Worm (Caenorhabditis elegans) whole organism, L1 larva: ENCODE measurements around the gene tnc-2.
A peak's percentile ranks its signal among the peaks of the same experiment; 100 is the strongest.

ENCODE experiments used
- C04F5.9 ChIP-seq: sonication (generic microtip); optimal IDR thresholded peaks from 2 replicates; lab custom pipeline; 2016; ENCODE audit warnings: missing genetic modification characterization, missing compliant biosample characterization
- C16A3.4 ChIP-seq: fragments of 150-350 bp; optimal IDR thresholded peaks from 2 replicates; lab custom pipeline; 2014; ENCODE audit warnings: missing biosample characterization, missing genetic modification characterization
- F16B12.6 ChIP-seq: fragments of 150-350 bp; optimal IDR thresholded peaks from 2 replicates; lab custom pipeline; 2014; ENCODE audit warnings: missing biosample characterization, missing genetic modification characterization
- aha-1 ChIP-seq: fragments of 150-350 bp; optimal IDR thresholded peaks from 2 replicates; lab custom pipeline; 2014; ENCODE audit warnings: missing biosample characterization, missing genetic modification characterization
- ama-1 ChIP-seq: fragments of 150-350 bp; optimal IDR thresholded peaks from 2 replicates; lab custom pipeline; 2014
- blmp-1 ChIP-seq: fragments of 150-350 bp; optimal IDR thresholded peaks from 2 replicates; lab custom pipeline; 2014; ENCODE audit warnings: missing biosample characterization, missing genetic modification characterization
- ceh-63 ChIP-seq: fragments of 200-800 bp; sonication (Bioruptor generic); optimal IDR thresholded peaks from 2 replicates; lab custom pipeline; 2018; ENCODE audit warnings: mild to moderate bottlenecking, missing genetic modification characterization, missing compliant biosample characterization
- ceh-82 ChIP-seq, 3 experiments: fragments of 150-350 bp in 1 of 3; sonication (generic microtip) in 2 of 3; optimal IDR thresholded peaks; 2 replicates each; lab custom pipeline; 2014 to 2017; ENCODE audit warnings: missing biosample characterization in 3 of 3, missing genetic modification characterization in 3 of 3
- dsc-1 ChIP-seq: sonication (generic microtip); optimal IDR thresholded peaks from 2 replicates; lab custom pipeline; 2016; ENCODE audit warnings: mild to moderate bottlenecking, missing genetic modification characterization, missing compliant biosample characterization
- efl-1 ChIP-seq, 4 experiments: fragments of 150-350 bp; optimal IDR thresholded peaks in 3 of 4; peaks in 1 of 4; 1 replicate in 1 of 4; 2 replicates in 3 of 4; lab custom pipeline; 2014; ENCODE audit warnings: missing biosample characterization in 2 of 4, missing genetic modification characterization in 2 of 4, missing genetic modification reagents in 2 of 4
- egl-13 ChIP-seq: sonication (generic microtip); optimal IDR thresholded peaks from 2 replicates; lab custom pipeline; 2016; ENCODE audit warnings: missing genotype, missing genetic modification reagents, missing genetic modification characterization, missing compliant biosample characterization
- elt-2 ChIP-seq: sonication (generic microtip); optimal IDR thresholded peaks from 2 replicates; lab custom pipeline; 2016; ENCODE audit warnings: missing genetic modification characterization, mild to moderate bottlenecking, inconsistent platforms, missing compliant biosample characterization, missing genetic modification reagents
- ets-5 ChIP-seq: fragments of 200-800 bp; sonication (Bioruptor generic); IDR thresholded peaks from 2 replicates; pipeline ENCODE4 v1.3.6; 2022; ENCODE audit warnings: missing genetic modification characterization, missing compliant biosample characterization
- fkh-4 ChIP-seq: sonication (generic microtip); optimal IDR thresholded peaks from 2 replicates; lab custom pipeline; 2016; ENCODE audit warnings: missing compliant biosample characterization, missing genetic modification characterization, borderline replicate concordance
- fos-1 ChIP-seq: fragments of 150-350 bp; optimal IDR thresholded peaks from 2 replicates; lab custom pipeline; 2014; ENCODE audit warnings: missing biosample characterization, missing genetic modification characterization
- grh-1 ChIP-seq: fragments of 200-800 bp; sonication (Bioruptor generic); IDR thresholded peaks from 2 replicates; pipeline ENCODE4 v1.3.6; 2022; ENCODE audit warnings: missing genetic modification reagents, missing genetic modification characterization, missing compliant biosample characterization
- hlh-17 ChIP-seq: fragments of 200-800 bp; sonication (Bioruptor generic); optimal IDR thresholded peaks from 2 replicates; lab custom pipeline; 2018; ENCODE audit warnings: missing genetic modification characterization, mild to moderate bottlenecking, missing compliant biosample characterization, moderate library complexity, borderline replicate concordance
- hpl-2 ChIP-seq: fragments of 150-350 bp; optimal IDR thresholded peaks from 2 replicates; lab custom pipeline; 2014; ENCODE audit warnings: missing biosample characterization, missing genetic modification reagents, missing genetic modification characterization
- isw-1 ChIP-seq: fragments of 200-800 bp; sonication (Bioruptor generic); IDR thresholded peaks from 2 replicates; pipeline ENCODE4 v1.3.6; 2022; ENCODE audit warnings: missing genetic modification characterization, missing compliant biosample characterization
- lin-35 ChIP-seq, 2 experiments: fragments of 150-350 bp; optimal IDR thresholded peaks; 2 replicates each; lab custom pipeline; 2014; ENCODE audit warnings: missing biosample characterization in 2 of 2, missing genetic modification characterization in 2 of 2, missing genetic modification reagents in 2 of 2
- lir-3 ChIP-seq: sonication (generic microtip); optimal IDR thresholded peaks from 2 replicates; lab custom pipeline; 2016; ENCODE audit warnings: mild to moderate bottlenecking, missing genetic modification characterization, moderate library complexity, missing compliant biosample characterization; ENCODE audit not compliant: poor library complexity
- mab-9 ChIP-seq: fragments of 200-800 bp; sonication (Bioruptor generic); IDR thresholded peaks from 2 replicates; pipeline ENCODE4 v1.3.6; 2022; ENCODE audit warnings: missing genetic modification reagents, missing genetic modification characterization, missing compliant biosample characterization
- mdl-1 ChIP-seq, 2 experiments: fragments of 150-350 bp; optimal IDR thresholded peaks; 2 replicates each; lab custom pipeline; 2014 to 2017; ENCODE audit warnings: missing biosample characterization in 2 of 2, missing genetic modification characterization in 2 of 2, inconsistent platforms in 1 of 2
- nhr-19 ChIP-seq: fragments of 200-800 bp; sonication (Bioruptor generic); conservative IDR thresholded peaks from 2 replicates; pipeline ENCODE4 v1.3.6; 2022; ENCODE audit warnings: missing genetic modification characterization, missing compliant biosample characterization
- nhr-20 ChIP-seq: sonication (generic microtip); optimal IDR thresholded peaks from 2 replicates; lab custom pipeline; 2016; ENCODE audit warnings: mild to moderate bottlenecking, missing genetic modification characterization, missing compliant biosample characterization
- nhr-237 ChIP-seq: fragments of 150-350 bp; optimal IDR thresholded peaks from 2 replicates; lab custom pipeline; 2014; ENCODE audit warnings: missing biosample characterization, missing genetic modification characterization
- nhr-47 ChIP-seq: sonication (generic microtip); optimal IDR thresholded peaks from 2 replicates; lab custom pipeline; 2016; ENCODE audit warnings: mild to moderate bottlenecking, missing genetic modification characterization, moderate library complexity, missing compliant biosample characterization
- nhr-71 ChIP-seq: sonication (generic microtip); optimal IDR thresholded peaks from 2 replicates; lab custom pipeline; 2016; ENCODE audit warnings: mild to moderate bottlenecking, missing genetic modification characterization, moderate library complexity, missing compliant biosample characterization
- nhr-85 ChIP-seq: sonication (generic microtip); peaks from one replicate; lab custom pipeline; 2016; ENCODE audit warnings: missing genetic modification characterization, inconsistent platforms, missing compliant biosample characterization
- nhr-90 ChIP-seq: sonication (generic microtip); optimal IDR thresholded peaks from 2 replicates; lab custom pipeline; 2016; ENCODE audit warnings: mild to moderate bottlenecking, missing genetic modification characterization, missing compliant biosample characterization; ENCODE audit not compliant: poor library complexity
- pax-3 ChIP-seq: fragments of 200-800 bp; sonication (Bioruptor generic); optimal IDR thresholded peaks from 2 replicates; lab custom pipeline; 2018; ENCODE audit warnings: mild to moderate bottlenecking, missing genetic modification characterization, moderate library complexity, missing compliant biosample characterization
- rnt-1 ChIP-seq: sonication (generic microtip); optimal IDR thresholded peaks from 2 replicates; lab custom pipeline; 2016; ENCODE audit warnings: mild to moderate bottlenecking, missing genetic modification characterization, moderate library complexity, missing compliant biosample characterization
- skn-1 ChIP-seq: fragments of 150-350 bp; optimal IDR thresholded peaks from 2 replicates; lab custom pipeline; 2014; ENCODE audit warnings: missing biosample characterization, missing genetic modification characterization
- sox-4 ChIP-seq: sonication (generic microtip); optimal IDR thresholded peaks from 2 replicates; lab custom pipeline; 2016; ENCODE audit warnings: missing genetic modification characterization, missing compliant biosample characterization
- sptf-1 ChIP-seq: fragments of 150-350 bp; optimal IDR thresholded peaks from 2 replicates; lab custom pipeline; 2014; ENCODE audit warnings: missing biosample characterization, missing genetic modification characterization
- sup-37 ChIP-seq: fragments of 200-800 bp; sonication (Bioruptor generic); optimal IDR thresholded peaks from 2 replicates; lab custom pipeline; 2018; ENCODE audit warnings: mild to moderate bottlenecking, missing genetic modification characterization, missing compliant biosample characterization
- swsn-7 ChIP-seq: sonication (generic microtip); optimal IDR thresholded peaks from 2 replicates; lab custom pipeline; 2016; ENCODE audit warnings: missing genetic modification characterization, missing compliant biosample characterization
- tbx-2 ChIP-seq: sonication (generic microtip); optimal IDR thresholded peaks from 2 replicates; lab custom pipeline; 2016; ENCODE audit warnings: missing genetic modification characterization, missing compliant biosample characterization
- tlp-1 ChIP-seq: fragments of 150-350 bp; optimal IDR thresholded peaks from 2 replicates; lab custom pipeline; 2014; ENCODE audit warnings: missing biosample characterization, missing genetic modification characterization
- unc-30 ChIP-seq: sonication (generic microtip); optimal IDR thresholded peaks from 2 replicates; lab custom pipeline; 2017; ENCODE audit warnings: missing biosample characterization, missing genetic modification characterization
- unc-86 ChIP-seq: sonication (generic microtip); optimal IDR thresholded peaks from 2 replicates; lab custom pipeline; 2016; ENCODE audit warnings: missing genetic modification characterization, missing compliant biosample characterization
- unc-98 ChIP-seq: fragments of 200-800 bp; sonication (Bioruptor generic); IDR thresholded peaks from 2 replicates; pipeline ENCODE4 v1.3.6; 2022; ENCODE audit warnings: missing genetic modification characterization, missing compliant biosample characterization
- vab-15 ChIP-seq: sonication (generic microtip); optimal IDR thresholded peaks from 2 replicates; lab custom pipeline; 2017; ENCODE audit warnings: missing genotype, mild to moderate bottlenecking, missing genetic modification characterization, missing compliant biosample characterization
- zag-1 ChIP-seq: fragments of 150-350 bp; optimal IDR thresholded peaks from 2 replicates; lab custom pipeline; 2014; ENCODE audit warnings: missing biosample characterization, missing genetic modification characterization
- zip-4 ChIP-seq: fragments of 200-800 bp; sonication (Bioruptor generic); optimal IDR thresholded peaks from 2 replicates; lab custom pipeline; 2018; ENCODE audit warnings: mild to moderate bottlenecking, missing genetic modification characterization, moderate library complexity, missing compliant biosample characterization

Gene tnc-2

DNA sequence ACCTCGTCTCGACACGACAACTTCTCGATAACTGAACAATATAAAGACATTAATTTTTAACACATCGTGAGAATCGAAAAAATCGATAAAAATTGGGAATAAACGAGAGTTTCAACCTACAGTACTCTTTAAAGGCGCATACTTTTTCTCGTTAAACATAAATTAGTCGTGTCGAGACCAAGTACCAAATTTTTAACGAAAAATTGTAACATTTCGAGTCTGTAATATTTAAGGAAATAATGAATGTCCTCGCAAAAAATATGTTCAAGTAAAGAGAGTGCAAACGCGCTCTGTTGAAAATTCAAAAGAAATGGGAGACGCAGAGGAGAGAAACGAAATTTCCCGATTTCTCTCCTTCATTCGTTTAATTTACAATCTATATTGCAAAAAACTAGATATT, 16.3 kb upstream of the tnc-2 start (continued):
- TF ChIP-seq nhr-19 (GFP tag; lab: Robert Waterston, UW) (no peak), swsn-7 (tag; lab: Kevin White, UChicago) (no peak), egl-13 (tag; lab: Kevin White, UChicago) (no peak), nhr-47 (tag; lab: Kevin White, UChicago) (peak; percentile 10), rnt-1 (no peak), mdl-1 (tag; optimal IDR thresholded peaks at IDR 0.05; lab: Kevin White, UChicago) (no peak), sox-4 (no peak), efl-1 (optimal IDR thresholded peaks at IDR 0.05; lab: Kevin White, UChicago) (peak in 1 of 2 experiments; percentile 12), efl-1 (GFP tag; optimal IDR thresholded peaks at IDR 0.05 in 1 of 2; lab: Kevin White, UChicago) (peak in 1 of 2 experiments; percentile 18), blmp-1 (tag; lab: Kevin White, UChicago) (peak; percentile 11), lin-35 (GFP tag; optimal IDR thresholded peaks at IDR 0.05; lab: Kevin White, UChicago) (peak in 1 of 2 experiments; percentile 22), nhr-85 (tag; lab: Kevin White, UChicago) (peak; percentile 12), zag-1 (tag; lab: Kevin White, UChicago) (no peak), elt-2 (tag; lab: Kevin White, UChicago) (peak; percentile 37), ama-1 (peak; percentile 69), pax-3 (tag; lab: Kevin White, UChicago) (no peak), grh-1 (GFP tag; lab: Robert Waterston, UW) (no peak), unc-86 (no peak), ets-5 (no peak), nhr-20 (tag; lab: Kevin White, UChicago) (no peak), tlp-1 (no peak), nhr-237 (tag; lab: Kevin White, UChicago) (no peak), sup-37 (GFP tag; lab: Kevin White, UChicago) (no peak), sptf-1 (tag; lab: Kevin White, UChicago) (no peak), lir-3 (tag; lab: Kevin White, UChicago) (no peak), vab-15 (tag; lab: Kevin White, UChicago) (no peak), aha-1 (no peak), fkh-4 (tag; lab: Kevin White, UChicago) (no peak), hpl-2 (GFP tag; lab: Kevin White, UChicago) (no peak), C04F5.9 (tag; lab: Kevin White, UChicago) (no peak), nhr-71 (peak; percentile 27), ceh-82 (tag; optimal IDR thresholded peaks at IDR 0.05; lab: Kevin White, UChicago) (no peak), C16A3.4 (tag; lab: Kevin White, UChicago) (no peak), tbx-2 (tag; lab: Kevin White, UChicago) (peak; percentile 11)

DNA sequence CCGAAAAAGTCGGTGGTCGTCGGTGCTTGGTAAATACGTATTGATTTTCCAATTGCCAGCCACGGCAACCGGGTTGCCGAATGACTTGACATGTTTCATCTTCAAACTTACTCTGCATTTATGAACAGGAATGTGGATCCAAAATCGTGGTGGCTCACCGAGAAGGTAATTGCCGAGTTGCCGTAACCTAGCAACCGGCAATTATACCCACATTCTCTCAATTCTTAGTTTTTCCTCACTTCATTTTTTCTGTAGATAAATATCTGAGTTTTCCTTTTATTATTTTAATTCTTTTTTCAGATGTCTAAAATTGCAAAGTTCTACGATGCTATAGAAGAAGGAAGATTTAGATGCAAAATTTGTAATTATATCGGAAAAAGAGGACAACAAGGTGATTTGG, 14.0 kb upstream of the tnc-2 start, which contains the start of gene ZK673.4:
TSS of gene ZK673.4 (plus strand) at position 301 of the 400 bp plus-strand sequence.
- no peak for TF ChIP-seq F16B12.6 (tag; lab: Kevin White, UChicago)

DNA sequence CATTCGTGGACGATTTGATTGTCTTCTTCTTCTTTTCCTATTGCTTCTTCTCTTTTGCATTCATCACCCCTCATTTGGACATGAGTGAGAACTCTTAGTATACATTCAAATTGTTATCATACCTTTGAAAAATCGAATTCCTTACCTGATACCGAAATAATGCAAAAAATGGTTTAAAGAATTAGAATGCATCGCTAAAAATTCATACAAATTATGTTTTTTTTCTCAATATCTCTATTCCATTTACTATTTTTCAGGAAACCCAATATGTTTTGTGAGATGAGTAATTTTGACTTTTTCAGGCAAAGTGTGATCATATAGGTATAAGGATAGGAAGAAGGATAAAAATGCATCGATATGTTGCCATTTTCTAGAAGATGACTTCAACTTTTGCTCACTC, 9.7 kb upstream of the tnc-2 start, which contains the start of gene ZK673.11:
TSS of gene ZK673.11 (plus strand) at position 301 of the 400 bp plus-strand sequence.
- TF ChIP-seq ceh-63 (GFP tag; lab: Kevin White, UChicago) (no peak), nhr-47 (tag; lab: Kevin White, UChicago) (no peak), rnt-1 (no peak), lir-3 (tag; lab: Kevin White, UChicago) (no peak), C04F5.9 (tag; lab: Kevin White, UChicago) (no peak), mdl-1 (tag; optimal IDR thresholded peaks at IDR 0.05; lab: Kevin White, UChicago) (no peak), unc-98 (GFP tag; lab: Robert Waterston, UW) (no peak), zip-4 (GFP tag; lab: Kevin White, UChicago) (no peak), nhr-90 (tag; lab: Kevin White, UChicago) (no peak), mab-9 (GFP tag; lab: Robert Waterston, UW) (no peak), fos-1 (tag; lab: Kevin White, UChicago) (no peak), isw-1 (GFP tag; lab: Robert Waterston, UW) (no peak), ceh-82 (tag; optimal IDR thresholded peaks at IDR 0.05; lab: Kevin White, UChicago) (no peak), skn-1 (tag; lab: Kevin White, UChicago) (no peak), dsc-1 (tag; lab: Kevin White, UChicago) (no peak), unc-30 (tag; lab: Kevin White, UChicago) (no peak), ets-5 (no peak), hlh-17 (GFP tag; lab: Kevin White, UChicago) (no peak)
